Worm (Caenorhabditis elegans): ENCODE data around the gene C39D10.11.

C39D10.11 gene

DNA sequence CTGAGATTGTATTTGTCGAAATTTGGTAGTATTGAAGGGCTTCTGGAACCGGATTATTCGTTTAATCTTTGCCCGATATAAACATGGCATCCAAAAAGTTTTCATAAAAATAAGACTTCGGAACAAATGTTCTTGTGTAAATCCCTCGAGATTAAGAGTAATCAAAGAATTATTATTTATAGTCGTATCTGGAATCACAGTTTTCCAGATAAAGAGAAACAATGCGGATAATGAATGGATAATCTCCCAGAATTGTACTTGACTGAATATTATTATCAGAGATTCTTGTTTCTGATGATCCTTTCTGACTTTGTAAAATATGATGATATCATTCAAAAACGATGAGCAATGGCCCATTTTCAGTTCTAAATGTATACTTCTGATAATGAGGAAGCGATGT lies 18.1 kb downstream of the C39D10.11 start:
- TF ChIP-seq ztf-28 (GFP tag; IDR thresholded peaks at IDR 0.05) (no peak), hlh-26 (GFP tag; conservative IDR thresholded peaks at IDR 0.05) (no peak), B0336.3 (GFP tag; IDR thresholded peaks at IDR 0.05) (no peak), unc-62 (GFP tag; optimal IDR thresholded peaks at IDR 0.05) (no peak), ztf-3 (GFP tag; optimal IDR thresholded peaks at IDR 0.05) (no peak), lir-1 (GFP tag; conservative IDR thresholded peaks at IDR 0.05) (no peak), madf-10 (tag; optimal IDR thresholded peaks at IDR 0.05) (no peak), ztf-18 (tag; optimal IDR thresholded peaks at IDR 0.05) (no peak), dox-1 (GFP tag; IDR thresholded peaks at IDR 0.05) (no peak)

DNA sequence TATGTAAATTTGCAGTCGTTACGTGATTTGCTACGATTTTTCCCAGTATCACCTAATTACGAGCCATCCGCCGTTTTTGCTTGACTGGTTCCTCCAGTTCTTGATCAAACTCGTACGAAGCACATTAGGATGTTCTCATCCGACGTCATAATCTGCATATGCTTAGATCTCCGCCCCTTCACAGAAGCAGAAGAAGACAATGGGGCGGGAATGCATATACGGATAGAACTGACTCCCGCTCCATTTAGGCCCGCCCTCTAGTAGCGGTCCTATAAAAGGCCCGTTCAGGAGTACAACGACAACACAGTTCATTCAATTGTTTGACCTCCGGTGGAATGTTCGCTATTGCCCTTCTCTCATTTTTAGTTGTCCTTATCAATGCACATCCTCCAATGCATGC lies 22.1 kb downstream of the C39D10.11 start, which contains the start of gene zig-4:
Gene zig-4 (plus strand): TSS at position 301 of the 400 bp plus-strand sequence.
- TF ChIP-seq lin-54 (GFP tag; optimal IDR thresholded peaks at IDR 0.05): no peak
- no peak for TF ChIP-seq nfya-1 (tag; optimal IDR thresholded peaks at IDR 0.05; ENCODE audit: borderline replicate concordance, insufficient read depth)
- no peak for TF ChIP-seq repo-1 (tag; optimal IDR thresholded peaks at IDR 0.05)

DNA sequence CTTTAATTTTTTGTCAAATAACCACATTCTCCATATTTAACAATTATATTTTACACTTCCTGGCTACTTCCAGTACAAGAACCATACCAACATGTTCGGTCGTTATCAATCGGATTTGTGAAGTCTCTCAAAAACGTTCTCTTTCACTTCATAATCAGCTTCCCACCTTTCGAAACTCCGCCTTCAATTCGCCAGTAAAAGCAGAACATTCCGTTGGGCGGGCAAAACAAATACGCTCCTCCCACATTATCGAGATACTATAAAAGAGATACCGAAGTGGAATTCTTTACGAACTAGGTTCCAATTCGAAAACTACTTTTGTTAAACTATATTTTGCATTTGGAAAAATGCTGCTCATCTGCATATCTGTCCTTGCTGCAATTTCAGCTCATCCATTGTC lies 27.4 kb downstream of the C39D10.11 start, which contains the start of gene zig-3:
Gene zig-3 (plus strand): TSS at position 301 of the 400 bp plus-strand sequence.
- TF ChIP-seq ceh-58 (GFP tag; IDR thresholded peaks at IDR 0.05) (no peak), efl-1 (GFP tag; optimal IDR thresholded peaks at IDR 0.05) (no peak), ztf-28 (GFP tag; IDR thresholded peaks at IDR 0.05) (no peak), mel-28 (tag; optimal IDR thresholded peaks at IDR 0.05; ENCODE audit: borderline replicate concordance) (no peak), F39B2.1 (GFP tag; IDR thresholded peaks at IDR 0.05) (no peak), ceh-91 (GFP tag; IDR thresholded peaks at IDR 0.05) (no peak), F33H1.4 (GFP tag; IDR thresholded peaks at IDR 0.05) (no peak), K11D2.4 (GFP tag; IDR thresholded peaks at IDR 0.05) (no peak), let-526 (GFP tag; IDR thresholded peaks at IDR 0.05) (no peak), nhr-120 (GFP tag; IDR thresholded peaks at IDR 0.05) (no peak), Y95B8A.8 (GFP tag; IDR thresholded peaks at IDR 0.05) (no peak), ceh-27 (GFP tag; optimal IDR thresholded peaks at IDR 0.05) (no peak), F22D6.2 (tag; optimal IDR thresholded peaks at IDR 0.05) (no peak), somi-1 (GFP tag; optimal IDR thresholded peaks at IDR 0.05) (no peak), lir-1 (GFP tag; conservative IDR thresholded peaks at IDR 0.05) (no peak), sptf-2 (GFP tag; optimal IDR thresholded peaks at IDR 0.05) (no peak), egl-18 (GFP tag; IDR thresholded peaks at IDR 0.05) (no peak), nfyb-1 (GFP tag; IDR thresholded peaks at IDR 0.05) (no peak), hsf-1 (GFP tag; IDR thresholded peaks at IDR 0.05) (no peak), ekl-4 (GFP tag; IDR thresholded peaks at IDR 0.05) (no peak)

DNA sequence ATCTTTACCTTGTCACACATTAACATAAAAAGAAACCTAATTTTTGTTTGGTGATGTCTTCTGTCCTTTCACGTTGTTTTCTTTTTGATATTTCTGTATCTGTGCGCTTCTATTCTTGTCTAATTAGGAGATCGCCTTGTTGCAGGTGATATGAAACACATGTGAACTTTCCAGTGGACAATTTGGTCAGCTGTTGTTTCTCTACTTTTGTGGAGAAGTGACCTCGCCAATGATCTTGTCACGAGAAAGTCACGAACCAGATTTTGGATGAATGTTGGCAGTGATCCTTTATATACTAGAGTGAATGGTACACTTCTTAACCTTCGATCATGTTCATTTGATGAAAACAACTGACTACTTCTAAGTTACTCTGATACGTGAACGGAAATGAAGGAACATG lies 29.4 kb downstream of the C39D10.11 start:
- TF ChIP-seq F55B11.4 (tag; optimal IDR thresholded peaks at IDR 0.05; ENCODE audit: borderline replicate concordance, insufficient read depth) (no peak), F52B5.7 (tag; optimal IDR thresholded peaks at IDR 0.05) (no peak), gei-17 (GFP tag; optimal IDR thresholded peaks at IDR 0.05) (no peak), B0261.1 (tag; optimal IDR thresholded peaks at IDR 0.05) (no peak), nfyb-1 (GFP tag; IDR thresholded peaks at IDR 0.05) (no peak), lin-40 (tag; optimal IDR thresholded peaks at IDR 0.05) (no peak), tlf-1 (GFP tag; optimal IDR thresholded peaks at IDR 0.05) (no peak), cebp-2 (GFP tag; IDR thresholded peaks at IDR 0.05) (no peak), pbrm-1 (GFP tag; IDR thresholded peaks at IDR 0.05) (no peak), nhr-80 (tag; optimal IDR thresholded peaks at IDR 0.05) (no peak), ccch-3 (GFP tag; optimal IDR thresholded peaks at IDR 0.05) (no peak), F39B2.1 (GFP tag; IDR thresholded peaks at IDR 0.05) (no peak), F57C9.4 (tag; optimal IDR thresholded peaks at IDR 0.05) (no peak), ets-4 (GFP tag; optimal IDR thresholded peaks at IDR 0.05) (no peak), ama-1 (optimal IDR thresholded peaks at IDR 0.05) (no peak), ama-1 (GFP tag; optimal IDR thresholded peaks at IDR 0.05) (no peak), attf-3 (GFP tag; conservative IDR thresholded peaks at IDR 0.05) (no peak), mcd-1 (GFP tag; IDR thresholded peaks at IDR 0.05) (no peak), F22D6.2 (tag; optimal IDR thresholded peaks at IDR 0.05) (no peak)

Measured in whole organism, young adult.